Worm (Caenorhabditis elegans) whole organism, L4 larva: ENCODE data around the gene hpl-1.
A peak's percentile ranks its signal among the peaks of the same experiment; 100 is the strongest.

ENCODE experiments used
- D1046.2 ChIP-seq: fragments of 200-800 bp; sonication (Bioruptor generic); IDR thresholded peaks from 2 replicates; pipeline ENCODE4 v1.3.6; 2022; ENCODE audit warnings: missing genetic modification characterization, missing compliant biosample characterization
- F44E2.7 ChIP-seq: fragments of 200-800 bp; sonication (Bioruptor generic); IDR thresholded peaks from 2 replicates; pipeline ENCODE4 v2.1.2; 2022; ENCODE audit warnings: missing genetic modification characterization, missing compliant biosample characterization
- F49E8.2 ChIP-seq: sonication (generic microtip); optimal IDR thresholded peaks from 2 replicates; lab custom pipeline; 2016; ENCODE audit warnings: missing compliant biosample characterization, mild to moderate bottlenecking, missing genetic modification characterization, borderline replicate concordance
- T20F7.1 ChIP-seq: fragments of 200-800 bp; sonication (Bioruptor generic); optimal IDR thresholded peaks from 2 replicates; lab custom pipeline; 2018; ENCODE audit warnings: mild to moderate bottlenecking, missing genetic modification characterization, missing compliant biosample characterization
- Y105C5A.15 ChIP-seq: fragments of 200-800 bp; sonication (Bioruptor generic); IDR thresholded peaks from 2 replicates; pipeline ENCODE4 v1.3.6; 2022; ENCODE audit warnings: missing genetic modification characterization, missing compliant biosample characterization
- ZK337.2 ChIP-seq: fragments of 200-800 bp; sonication (Bioruptor generic); IDR thresholded peaks from 2 replicates; pipeline ENCODE4 v1.3.6; 2022; ENCODE audit warnings: missing genetic modification reagents, missing genetic modification characterization, missing compliant biosample characterization
- aly-2 ChIP-seq: sonication (generic microtip); optimal IDR thresholded peaks from 2 replicates; lab custom pipeline; 2018; ENCODE audit warnings: missing biosample characterization, missing genetic modification characterization
- arid-1 ChIP-seq: fragments of 200-800 bp; sonication (Bioruptor generic); conservative IDR thresholded peaks from 2 replicates; pipeline ENCODE4 v1.3.6; 2022; ENCODE audit warnings: missing genetic modification reagents, missing genetic modification characterization, missing compliant biosample characterization
- attf-4 ChIP-seq: sonication (generic microtip); optimal IDR thresholded peaks from 3 replicates; lab custom pipeline; 2017; ENCODE audit warnings: missing biosample characterization, missing genetic modification characterization
- ceh-32 ChIP-seq: sonication (generic microtip); optimal IDR thresholded peaks from 2 replicates; lab custom pipeline; 2016; ENCODE audit warnings: mild to moderate bottlenecking, missing genetic modification characterization, missing compliant biosample characterization; ENCODE audit not compliant: poor library complexity
- ces-1 ChIP-seq: fragments of 150-350 bp; sonication (generic microtip); optimal IDR thresholded peaks from 4 replicates; lab custom pipeline; 2014; ENCODE audit warnings: missing biosample characterization, missing genetic modification reagents, missing genetic modification characterization
- ctbp-1 ChIP-seq: fragments of 200-800 bp; sonication (Bioruptor generic); IDR thresholded peaks from 2 replicates; pipeline ENCODE4 v1.3.6; 2022; ENCODE audit warnings: missing genetic modification reagents, missing genetic modification characterization, missing compliant biosample characterization
- daf-16 ChIP-seq, 3 experiments: sonication (generic microtip); optimal IDR thresholded peaks; 2 replicates each; lab custom pipeline; 2016 to 2017; ENCODE audit warnings: missing genetic modification characterization in 3 of 3, missing genetic modification reagents in 3 of 3, mild to moderate bottlenecking in 2 of 3, missing compliant biosample characterization in 2 of 3, missing biosample characterization in 1 of 3, moderate library complexity in 1 of 3
- dmd-6 ChIP-seq: fragments of 200-800 bp; sonication (Bioruptor generic); IDR thresholded peaks from 2 replicates; pipeline ENCODE4 v1.3.6; 2022; ENCODE audit warnings: missing genetic modification reagents, missing genetic modification characterization, missing compliant biosample characterization
- dmd-8 ChIP-seq: fragments of 200-800 bp; sonication (Bioruptor generic); IDR thresholded peaks from 2 replicates; pipeline ENCODE4 v1.3.6; 2022; ENCODE audit warnings: missing genetic modification characterization, missing compliant biosample characterization
- dmd-9 ChIP-seq: fragments of 200-800 bp; sonication (Bioruptor generic); IDR thresholded peaks from 2 replicates; pipeline ENCODE4 v1.3.6; 2022; ENCODE audit warnings: missing genetic modification reagents, missing genetic modification characterization, missing compliant biosample characterization
- dve-1 ChIP-seq: sonication (generic microtip); optimal IDR thresholded peaks from 2 replicates; lab custom pipeline; 2017; ENCODE audit warnings: antibody characterized with exemption, mild to moderate bottlenecking, missing genetic modification characterization, missing compliant biosample characterization; ENCODE audit not compliant: insufficient read depth
- hif-1 ChIP-seq, 2 experiments: sonication (generic microtip); optimal IDR thresholded peaks; 2 replicates each; lab custom pipeline; 2016 to 2017; ENCODE audit warnings: missing compliant biosample characterization in 2 of 2, missing genetic modification characterization in 2 of 2, missing genetic modification reagents in 2 of 2, missing genotype in 2 of 2, mild to moderate bottlenecking in 1 of 2
- hlh-11 ChIP-seq: fragments of 200-800 bp; sonication (Bioruptor generic); optimal IDR thresholded peaks from 2 replicates; lab custom pipeline; 2018; ENCODE audit warnings: mild to moderate bottlenecking, missing genetic modification characterization, missing compliant biosample characterization
- hlh-30 ChIP-seq: sonication (generic microtip); optimal IDR thresholded peaks from 2 replicates; lab custom pipeline; 2017; ENCODE audit warnings: antibody characterized with exemption, mild to moderate bottlenecking, missing genetic modification characterization, missing compliant biosample characterization; ENCODE audit not compliant: insufficient read depth
- lin-15B ChIP-seq: fragments of 150-350 bp; sonication (generic microtip); optimal IDR thresholded peaks from 3 replicates; lab custom pipeline; 2014; ENCODE audit warnings: missing biosample characterization, missing genetic modification characterization
- lin-38 ChIP-seq: fragments of 200-800 bp; sonication (Bioruptor generic); IDR thresholded peaks from 2 replicates; pipeline ENCODE4 v1.3.6; 2022; ENCODE audit warnings: missing genetic modification reagents, missing genetic modification characterization, missing compliant biosample characterization
- lin-39 ChIP-seq: fragments of 150-350 bp; optimal IDR thresholded peaks from 2 replicates; lab custom pipeline; 2014; ENCODE audit warnings: missing biosample characterization, missing genetic modification reagents, missing genetic modification characterization
- madf-9 ChIP-seq: fragments of 200-800 bp; sonication (Bioruptor generic); conservative IDR thresholded peaks from 2 replicates; pipeline ENCODE4 v1.3.6; 2022; ENCODE audit warnings: missing genetic modification reagents, missing genetic modification characterization, missing compliant biosample characterization
- mdl-1 ChIP-seq, 2 experiments: fragments of 150-350 bp in 1 of 2; sonication (generic microtip) in 1 of 2; optimal IDR thresholded peaks; 2 replicates each; lab custom pipeline; 2014 to 2017; ENCODE audit warnings: missing biosample characterization in 2 of 2, missing genetic modification characterization in 2 of 2
- mxl-3 ChIP-seq: fragments of 200-800 bp; sonication (Bioruptor generic); optimal IDR thresholded peaks from 2 replicates; lab custom pipeline; 2018; ENCODE audit warnings: mild to moderate bottlenecking, missing genetic modification characterization, missing compliant biosample characterization
- nhr-28 ChIP-seq: fragments of 150-350 bp; optimal IDR thresholded peaks from 2 replicates; lab custom pipeline; 2014; ENCODE audit warnings: missing biosample characterization, missing genetic modification characterization
- nhr-41 ChIP-seq: fragments of 200-800 bp; sonication (Bioruptor generic); IDR thresholded peaks from 2 replicates; pipeline ENCODE4 v1.3.6; 2022; ENCODE audit warnings: missing genetic modification reagents, missing genetic modification characterization, missing compliant biosample characterization
- nhr-42 ChIP-seq: fragments of 200-800 bp; sonication (Bioruptor generic); IDR thresholded peaks from 2 replicates; pipeline ENCODE4 v1.3.6; 2022; ENCODE audit warnings: missing genetic modification characterization, missing compliant biosample characterization
- nhr-77 ChIP-seq: fragments of 150-350 bp; optimal IDR thresholded peaks from 2 replicates; lab custom pipeline; 2014; ENCODE audit warnings: missing biosample characterization, missing genetic modification characterization
- pqm-1 ChIP-seq: sonication (generic microtip); optimal IDR thresholded peaks from 2 replicates; lab custom pipeline; 2017; ENCODE audit warnings: missing biosample characterization, missing genetic modification characterization
- set-16 ChIP-seq: fragments of 200-800 bp; sonication (Bioruptor generic); IDR thresholded peaks from 2 replicates; pipeline ENCODE4 v1.3.6; 2022; ENCODE audit warnings: missing genetic modification reagents, missing genetic modification characterization, missing compliant biosample characterization
- skn-1 ChIP-seq: fragments of 150-350 bp; optimal IDR thresholded peaks from 2 replicates; lab custom pipeline; 2014; ENCODE audit warnings: missing biosample characterization, missing genetic modification characterization
- unc-62 ChIP-seq, 3 experiments: fragments of 150-350 bp in 1 of 3; sonication (generic microtip); optimal IDR thresholded peaks in 2 of 3; peaks in 1 of 3; 1 replicate in 1 of 3; 2 replicates in 2 of 3; lab custom pipeline; 2014 to 2017; ENCODE audit warnings: missing biosample characterization in 3 of 3, missing genetic modification characterization in 3 of 3, missing genetic modification reagents in 3 of 3, missing genotype in 1 of 3

The hpl-1 gene

ce11 chrX:13242231-13242630 is 3.0 kb upstream of the hpl-1 start, which contains the start of gene K08H2.5:
Gene K08H2.5, minus strand, starts transcription at chrX:13242331.
- TF ChIP-seq Y105C5A.15 (no peak), D1046.2 (GFP tag; lab: Robert Waterston, UW) (no peak), hlh-30 (no peak), dmd-9 (no peak), set-16 (GFP tag; lab: Robert Waterston, UW) (no peak), skn-1 (tag; lab: Kevin White, UChicago) (no peak), arid-1 (GFP tag; lab: Robert Waterston, UW) (no peak), lin-15B (tag; lab: Kevin White, UChicago) (no peak), nhr-41 (GFP tag; lab: Robert Waterston, UW) (no peak), hlh-11 (tag; lab: Kevin White, UChicago) (no peak), nhr-42 (GFP tag; lab: Robert Waterston, UW) (no peak), nhr-77 (tag; lab: Kevin White, UChicago) (no peak), pqm-1 (tag; lab: Kevin White, UChicago) (no peak), aly-2 (no peak), madf-9 (GFP tag; lab: Robert Waterston, UW) (no peak), lin-39 (tag; lab: Kevin White, UChicago) (no peak), mxl-3 (GFP tag; lab: Kevin White, UChicago) (no peak), T20F7.1 (no peak), ZK337.2 (GFP tag; lab: Robert Waterston, UW) (no peak), ctbp-1 (no peak)
- TF ChIP-seq, all 104 proteins: peak for 0

- TF ChIP-seq mdl-1 (tag; optimal IDR thresholded peaks at IDR 0.05; lab: Kevin White, UChicago) (peak in 1 of 2 experiments; percentile 45), nhr-28 (tag; lab: Kevin White, UChicago) (peak; percentile 82), T20F7.1 (peak; percentile 29), dmd-8 (GFP tag; lab: Robert Waterston, UW) (no peak), ces-1 (peak; percentile 85), dmd-6 (peak; percentile 52), hlh-30 (peak; percentile 71), unc-62 (GFP tag; optimal IDR thresholded peaks at IDR 0.05 in 1 of 2; lab: Kevin White, UChicago) (peak in 1 of 2 experiments; percentile 3), unc-62 (tag; optimal IDR thresholded peaks at IDR 0.05; lab: Kevin White, UChicago) (no peak), lin-38 (GFP tag; lab: Robert Waterston, UW) (no peak), dve-1 (tag; lab: Kevin White, UChicago) (peak; percentile 67), ceh-32 (no peak), hlh-11 (tag; lab: Kevin White, UChicago) (peak; percentile 33)
These were observed 1.6 kb downstream of the hpl-1 start for ce11 chrX:13246668-13247358.

ce11 chrX:13247614-13248013 is 2.4 kb downstream of the hpl-1 start:
- TF ChIP-seq dve-1 (tag; lab: Kevin White, UChicago) (peak; percentile 61), hif-1 (tag; optimal IDR thresholded peaks at IDR 0.05; lab: Kevin White, UChicago) (no peak), hlh-11 (tag; lab: Kevin White, UChicago) (peak; percentile 54), attf-4 (tag; lab: Kevin White, UChicago) (no peak), F44E2.7 (GFP tag; lab: Robert Waterston, UW) (no peak), dmd-6 (peak; percentile 74), F49E8.2 (no peak), nhr-77 (tag; lab: Kevin White, UChicago) (peak; percentile 1), nhr-28 (tag; lab: Kevin White, UChicago) (peak; percentile 52), arid-1 (GFP tag; lab: Robert Waterston, UW) (no peak), daf-16 (GFP tag; optimal IDR thresholded peaks at IDR 0.05; lab: Kevin White, UChicago) (no peak), daf-16 (tag; optimal IDR thresholded peaks at IDR 0.05; lab: Kevin White, UChicago) (peak; percentile 74), hlh-30 (peak; percentile 39)
